Worm (Caenorhabditis elegans): ENCODE results near the gene txdc-12.1.

DNA sequence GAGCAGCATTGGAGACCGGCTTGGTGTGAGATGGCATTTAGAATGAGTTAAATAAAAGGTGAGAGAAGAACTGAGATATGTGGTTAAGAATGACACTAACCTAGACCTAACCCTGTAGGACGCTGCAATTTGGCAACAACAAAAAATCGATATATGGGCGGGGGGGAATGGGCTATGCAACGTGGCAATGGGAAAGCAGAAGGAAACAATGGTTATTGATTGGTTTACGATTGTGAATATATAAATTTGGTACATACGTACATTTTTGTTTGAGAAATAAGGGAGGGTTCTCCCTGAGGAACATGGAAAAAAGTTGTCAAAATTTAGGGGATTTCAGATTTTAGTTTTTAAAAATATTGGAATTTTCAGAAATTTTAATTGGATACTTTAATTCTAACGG is 8.9 kb downstream of the txdc-12.1 start, which contains the start of gene tag-276:
- TF ChIP-seq pha-4 (tag; optimal IDR thresholded peaks at IDR 0.05): no peak
- TF ChIP-seq F49E8.2 (tag; optimal IDR thresholded peaks at IDR 0.05; ENCODE audit: insufficient read depth): no peak
- TF ChIP-seq snpc-4 (GFP tag; optimal IDR thresholded peaks at IDR 0.05): no peak
- no peak for TF ChIP-seq snpc-4 (tag; optimal IDR thresholded peaks at IDR 0.05)
- no peak for TF ChIP-seq zfh-2 (GFP tag; conservative IDR thresholded peaks at IDR 0.05)
- TF ChIP-seq C17E4.6 (GFP tag; IDR thresholded peaks at IDR 0.05): no peak
- no peak for TF ChIP-seq attf-5 (GFP tag; optimal IDR thresholded peaks at IDR 0.05)
